Worm (Caenorhabditis elegans): ENCODE results near the gene puf-3.

puf-3 gene

DNA sequence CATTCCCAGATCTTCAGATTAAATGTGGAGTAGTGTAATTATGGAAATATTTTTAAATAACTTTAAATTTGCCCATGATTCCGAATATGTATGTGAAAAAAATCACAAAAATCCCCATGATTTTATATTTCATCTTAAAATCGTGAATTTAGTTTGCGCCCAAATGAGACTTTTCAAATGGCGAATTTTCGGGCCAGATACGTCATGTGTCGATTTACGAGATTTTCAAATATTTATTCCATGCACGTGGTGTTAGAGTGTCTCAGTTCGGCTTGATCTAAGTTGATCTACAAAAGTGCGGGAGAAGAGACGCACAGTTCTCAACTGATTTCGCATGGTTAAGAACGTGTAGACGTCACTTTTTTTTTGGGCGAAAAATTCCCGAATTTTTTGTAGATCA is 29.5 kb downstream of the puf-3 start, which contains the start of gene Y38H8A.1:
Gene Y38H8A.1, plus strand, starts transcription at position 301 of the 400 bp plus-strand sequence.
- no peak for TF ChIP-seq elt-1 (tag; optimal IDR thresholded peaks at IDR 0.05)
- no peak for TF ChIP-seq nhr-67 (tag; optimal IDR thresholded peaks at IDR 0.05)
- TF ChIP-seq nhr-237 (tag; optimal IDR thresholded peaks at IDR 0.05), result no peak
- no peak for TF ChIP-seq ztf-4 (tag; optimal IDR thresholded peaks at IDR 0.05)
- TF ChIP-seq jun-1 (tag; optimal IDR thresholded peaks at IDR 0.05), result no peak
- no peak for TF ChIP-seq nhr-12 (tag; optimal IDR thresholded peaks at IDR 0.05)
- TF ChIP-seq nhr-76 (tag; optimal IDR thresholded peaks at IDR 0.05), result no peak
- TF ChIP-seq mml-1 (tag; optimal IDR thresholded peaks at IDR 0.05), result no peak
- TF ChIP-seq aly-2 (tag; optimal IDR thresholded peaks at IDR 0.05), result no peak
- no peak for TF ChIP-seq fkh-2 (tag; optimal IDR thresholded peaks at IDR 0.05)
- TF ChIP-seq ceh-28 (tag; optimal IDR thresholded peaks at IDR 0.05), result no peak
- TF ChIP-seq nhr-77 (tag; optimal IDR thresholded peaks at IDR 0.05), result no peak
- TF ChIP-seq ZK546.5 (tag; optimal IDR thresholded peaks at IDR 0.05), result no peak
- TF ChIP-seq lin-39 (tag; optimal IDR thresholded peaks at IDR 0.05), result no peak
- no peak for TF ChIP-seq eor-1 (tag; optimal IDR thresholded peaks at IDR 0.05)
- TF ChIP-seq R02D3.7 (tag; optimal IDR thresholded peaks at IDR 0.05), result no peak
- TF ChIP-seq hmg-11 (tag; optimal IDR thresholded peaks at IDR 0.05), result no peak

DNA sequence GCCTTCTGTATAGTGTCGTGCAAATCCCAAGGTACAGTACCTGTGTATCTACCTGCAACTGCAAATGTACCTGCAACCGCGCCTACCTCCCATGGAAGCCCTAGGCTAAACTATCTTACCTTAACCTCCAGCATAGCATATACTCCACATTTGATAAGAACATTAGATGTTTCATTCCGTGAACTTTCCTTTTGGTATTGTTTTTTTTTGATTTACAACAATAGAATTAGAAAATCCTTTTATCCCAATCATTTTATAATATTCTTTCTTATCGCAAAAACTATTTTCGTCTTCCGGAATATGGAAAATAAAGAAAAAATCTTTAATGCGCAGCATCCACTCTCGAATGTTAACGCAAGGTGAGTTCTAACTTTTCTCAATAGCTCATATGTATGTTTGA is 37.8 kb downstream of the puf-3 start, which contains the start of gene Y38H8A.2:
Gene Y38H8A.2, plus strand, starts transcription at position 301 of the 400 bp plus-strand sequence.
- TF ChIP-seq egl-27 (tag; optimal IDR thresholded peaks at IDR 0.05) (no peak), lsy-12 (tag; optimal IDR thresholded peaks at IDR 0.05) (no peak), fkh-10 (GFP tag; optimal IDR thresholded peaks at IDR 0.05) (no peak)

DNA sequence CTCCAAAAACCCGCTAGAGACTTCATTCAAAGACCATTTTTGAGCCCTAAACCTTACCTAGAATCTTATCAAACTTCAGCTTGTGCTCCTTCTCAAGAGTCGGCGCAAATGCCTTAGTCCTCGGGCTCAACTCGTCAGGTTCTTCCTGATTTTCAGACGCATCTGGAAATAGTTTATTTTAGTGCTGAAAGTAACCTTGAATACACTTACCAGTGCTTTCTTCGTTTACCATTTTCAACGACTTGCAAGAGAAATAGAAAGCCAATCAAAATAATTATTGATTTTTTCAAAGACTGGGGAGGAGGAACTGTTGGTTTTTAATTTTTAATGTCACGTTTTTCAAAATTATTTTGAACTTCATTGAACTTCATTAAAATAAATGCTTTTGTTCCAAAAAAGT is 40.0 kb downstream of the puf-3 start, which contains the start of the genes ttbk-8.1 and Y38H8A.4:
Gene ttbk-8.1, plus strand, starts transcription at position 301 of the 400 bp plus-strand sequence.
Gene Y38H8A.4, minus strand, starts transcription at position 366 of the 400 bp plus-strand sequence.
- no peak for TF ChIP-seq nhr-11 (tag; optimal IDR thresholded peaks at IDR 0.05)
- no peak for TF ChIP-seq elt-3 (tag; optimal IDR thresholded peaks at IDR 0.05)
- no peak for TF ChIP-seq nhr-237 (tag; optimal IDR thresholded peaks at IDR 0.05)
- no peak for TF ChIP-seq fkh-10 (GFP tag; optimal IDR thresholded peaks at IDR 0.05)
- TF ChIP-seq nhr-67 (tag; optimal IDR thresholded peaks at IDR 0.05), result no peak
- no peak for TF ChIP-seq pqm-1 (tag; optimal IDR thresholded peaks at IDR 0.05)

DNA sequence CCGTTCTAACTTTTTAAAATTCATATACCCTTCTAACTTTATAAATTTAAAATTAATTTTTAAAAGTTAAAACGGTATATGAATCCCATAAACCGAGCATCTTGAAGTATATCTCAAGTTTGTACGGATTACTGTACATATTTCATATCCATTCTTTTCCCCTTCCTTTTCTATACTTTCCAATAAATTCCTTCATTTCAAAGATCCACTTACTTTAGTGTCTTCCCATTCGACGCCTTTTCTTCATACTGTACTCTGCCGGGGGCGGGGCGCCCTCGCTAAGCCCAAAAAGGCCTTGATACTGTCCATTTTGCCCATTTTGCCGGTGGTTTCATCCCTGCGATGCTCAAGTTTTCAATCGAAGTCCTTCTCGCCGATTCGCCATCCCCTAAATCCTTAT is 46.2 kb downstream of the puf-3 start, which contains the start of gene fezf-1:
Gene fezf-1, plus strand, starts transcription at position 301 of the 400 bp plus-strand sequence.
- TF ChIP-seq nhr-23 (tag; optimal IDR thresholded peaks at IDR 0.05) (no peak), daf-12 (tag; optimal IDR thresholded peaks at IDR 0.05) (no peak), lin-39 (tag; optimal IDR thresholded peaks at IDR 0.05) (no peak), sea-2 (GFP tag; optimal IDR thresholded peaks at IDR 0.05) (no peak), pha-4 (tag; optimal IDR thresholded peaks at IDR 0.05) (no peak), hmg-11 (tag; optimal IDR thresholded peaks at IDR 0.05) (no peak), nhr-25 (tag; optimal IDR thresholded peaks at IDR 0.05) (no peak), ceh-28 (tag; optimal IDR thresholded peaks at IDR 0.05) (no peak), jun-1 (tag; optimal IDR thresholded peaks at IDR 0.05) (no peak), elt-1 (tag; optimal IDR thresholded peaks at IDR 0.05) (no peak), elt-2 (tag; optimal IDR thresholded peaks at IDR 0.05) (no peak)

ce11 chrIV:13460876-13461275 is 51.1 kb downstream of the puf-3 start, which contains the start of gene Y38H8A.12:
TSS of gene Y38H8A.12 (minus strand) at chrIV:13460976.
- TF ChIP-seq nhr-67 (tag; optimal IDR thresholded peaks at IDR 0.05) (no peak), nhr-28 (tag; optimal IDR thresholded peaks at IDR 0.05) (no peak), nhr-23 (tag; optimal IDR thresholded peaks at IDR 0.05) (no peak), jun-1 (tag; optimal IDR thresholded peaks at IDR 0.05) (no peak), mdl-1 (tag; optimal IDR thresholded peaks at IDR 0.05) (no peak), skn-1 (tag; optimal IDR thresholded peaks at IDR 0.05) (no peak), daf-12 (tag; optimal IDR thresholded peaks at IDR 0.05) (no peak), unc-39 (tag; optimal IDR thresholded peaks at IDR 0.05) (no peak), ceh-9 (tag; optimal IDR thresholded peaks at IDR 0.05) (no peak), mml-1 (tag; optimal IDR thresholded peaks at IDR 0.05) (no peak), ceh-16 (tag; optimal IDR thresholded peaks at IDR 0.05) (no peak), pqm-1 (tag; optimal IDR thresholded peaks at IDR 0.05) (no peak), lin-39 (tag; optimal IDR thresholded peaks at IDR 0.05) (no peak), eor-1 (tag; optimal IDR thresholded peaks at IDR 0.05) (no peak), egl-27 (tag; optimal IDR thresholded peaks at IDR 0.05) (no peak)
